Worm (Caenorhabditis elegans) whole organism, L4/young adult: ENCODE measurements around the gene F22F4.4.

Source experiments
- dao-5 ChIP-seq: sonication (generic microtip); optimal IDR thresholded peaks from 2 replicates; lab custom pipeline; 2016; ENCODE audit warnings: missing genotype, missing genetic modification characterization, moderate library complexity, missing compliant biosample characterization
- him-1 ChIP-seq: sonication (generic microtip); optimal IDR thresholded peaks from 2 replicates; lab custom pipeline; 2016; ENCODE audit warnings: missing genotype, missing genetic modification reagents, missing genetic modification characterization, missing compliant biosample characterization

DNA sequence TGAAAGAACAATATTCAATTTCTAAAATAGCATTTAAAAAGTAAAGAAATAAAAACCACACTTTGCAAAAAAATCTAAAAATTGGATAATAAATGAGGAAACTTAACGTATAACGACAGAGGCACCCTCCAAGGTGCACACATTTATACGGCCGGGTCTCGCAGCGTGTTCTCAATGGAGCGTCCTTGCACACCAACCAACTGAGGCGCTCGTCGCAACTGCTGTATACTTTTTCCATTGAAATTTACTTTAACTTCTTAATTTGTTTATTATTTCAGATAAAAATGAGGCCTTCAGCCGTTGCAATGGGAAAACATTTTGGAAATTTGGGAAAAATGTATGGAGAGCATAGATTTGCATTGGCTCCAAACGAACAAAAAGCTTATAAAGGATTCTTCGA is 48.2 kb downstream of the F22F4.4 start, which contains the start of the genes R07E4.5 and R07E4.3:
- peak; percentile 8 for TF ChIP-seq him-1
- no peak for TF ChIP-seq dao-5 (tag; lab: Kevin White, UChicago)
